Worm (Caenorhabditis elegans) whole organism, L2 larva: ENCODE data around the gene fbxc-14.
"Not testable (repeated sequence)": the region's sequence is repeated elsewhere in the genome, so short reads cannot be mapped to it uniquely, and the experiment has no call there.

Source experiments
- F13H6.1 ChIP-seq: sonication (generic microtip); optimal IDR thresholded peaks from 2 replicates; lab custom pipeline; 2016; ENCODE audit warnings: missing genetic modification characterization, missing compliant biosample characterization
- R02D3.7 ChIP-seq: fragments of 150-350 bp; optimal IDR thresholded peaks from 2 replicates; lab custom pipeline; 2014; ENCODE audit warnings: missing biosample characterization, missing genetic modification characterization
- Y55F3AM.14 ChIP-seq: fragments of 200-800 bp; sonication (Bioruptor generic); optimal IDR thresholded peaks from 2 replicates; lab custom pipeline; 2018; ENCODE audit warnings: mild to moderate bottlenecking, missing genetic modification characterization, missing compliant biosample characterization
- ZK546.5 ChIP-seq: sonication (generic microtip); optimal IDR thresholded peaks from 2 replicates; lab custom pipeline; 2017; ENCODE audit warnings: missing biosample characterization, missing genetic modification characterization
- aly-2 ChIP-seq: fragments of 150-350 bp; optimal IDR thresholded peaks from 2 replicates; lab custom pipeline; 2014; ENCODE audit warnings: missing biosample characterization, missing genetic modification characterization
- ama-1 ChIP-seq: fragments of 150-350 bp; optimal IDR thresholded peaks from 2 replicates; lab custom pipeline; 2018; ENCODE audit warnings: inconsistent platforms
- blmp-1 ChIP-seq: sonication (generic microtip); optimal IDR thresholded peaks from 2 replicates; lab custom pipeline; 2017; ENCODE audit warnings: missing genetic modification characterization, mild to moderate bottlenecking, missing compliant biosample characterization, antibody characterized with exemption, moderate library complexity; ENCODE audit not compliant: insufficient read depth
- ceh-16 ChIP-seq: fragments of 150-350 bp; optimal IDR thresholded peaks from 2 replicates; lab custom pipeline; 2014; ENCODE audit warnings: missing biosample characterization, missing genetic modification characterization
- ceh-82 ChIP-seq: fragments of 150-350 bp; optimal IDR thresholded peaks from 2 replicates; lab custom pipeline; 2014; ENCODE audit warnings: missing biosample characterization, missing genetic modification characterization
- dmd-4 ChIP-seq: sonication (generic microtip); optimal IDR thresholded peaks from 2 replicates; lab custom pipeline; 2017; ENCODE audit warnings: missing biosample characterization, missing genetic modification characterization
- egl-27 ChIP-seq: sonication (generic microtip); optimal IDR thresholded peaks from 3 replicates; lab custom pipeline; 2017; ENCODE audit warnings: missing biosample characterization, missing genetic modification reagents, missing genetic modification characterization
- elt-1 ChIP-seq: fragments of 150-350 bp; optimal IDR thresholded peaks from 2 replicates; lab custom pipeline; 2014; ENCODE audit warnings: missing biosample characterization, missing genetic modification characterization
- elt-3 ChIP-seq: sonication (generic microtip); optimal IDR thresholded peaks from 2 replicates; lab custom pipeline; 2017; ENCODE audit warnings: missing biosample characterization, missing genetic modification characterization
- gmeb-1 ChIP-seq: fragments of 150-350 bp; optimal IDR thresholded peaks from 2 replicates; lab custom pipeline; 2014; ENCODE audit warnings: missing biosample characterization, missing genetic modification characterization
- lin-11 ChIP-seq: fragments of 150-350 bp; sonication (generic microtip); optimal IDR thresholded peaks from 2 replicates; lab custom pipeline; 2014; ENCODE audit warnings: missing biosample characterization, missing genetic modification characterization, inconsistent platforms, mixed read lengths
- lin-39 ChIP-seq: fragments of 150-350 bp; optimal IDR thresholded peaks from 2 replicates; lab custom pipeline; 2014; ENCODE audit warnings: missing biosample characterization, missing genetic modification reagents, missing genetic modification characterization
- lsy-2 ChIP-seq, 2 experiments: fragments of 150-350 bp in 1 of 2; sonication (generic microtip) in 1 of 2; optimal IDR thresholded peaks; 2 replicates each; lab custom pipeline; 2014 to 2017; ENCODE audit warnings: missing biosample characterization in 2 of 2, missing genetic modification characterization in 2 of 2
- mbf-1 ChIP-seq: sonication (generic microtip); optimal IDR thresholded peaks from 2 replicates; lab custom pipeline; 2017; ENCODE audit warnings: missing biosample characterization, missing genetic modification characterization
- nhr-10 ChIP-seq: sonication (generic microtip); optimal IDR thresholded peaks from 2 replicates; lab custom pipeline; 2017; ENCODE audit warnings: missing biosample characterization, missing genetic modification characterization
- nhr-11 ChIP-seq: fragments of 150-350 bp; optimal IDR thresholded peaks from 2 replicates; lab custom pipeline; 2014; ENCODE audit warnings: missing biosample characterization, missing genetic modification characterization
- nhr-12 ChIP-seq: fragments of 150-350 bp; optimal IDR thresholded peaks from 2 replicates; lab custom pipeline; 2014; ENCODE audit warnings: missing biosample characterization, missing genetic modification characterization
- nhr-21 ChIP-seq: fragments of 150-350 bp; optimal IDR thresholded peaks from 2 replicates; lab custom pipeline; 2014; ENCODE audit warnings: missing biosample characterization, missing genetic modification characterization
- nhr-237 ChIP-seq: fragments of 150-350 bp; optimal IDR thresholded peaks from 2 replicates; lab custom pipeline; 2014; ENCODE audit warnings: missing biosample characterization, missing genetic modification characterization
- nhr-25 ChIP-seq: fragments of 150-350 bp; sonication (generic microtip); optimal IDR thresholded peaks from 3 replicates; lab custom pipeline; 2014; ENCODE audit warnings: missing biosample characterization, missing genetic modification characterization
- nhr-77 ChIP-seq: fragments of 150-350 bp; optimal IDR thresholded peaks from 2 replicates; lab custom pipeline; 2014; ENCODE audit warnings: missing biosample characterization, missing genetic modification characterization
- sem-4 ChIP-seq: fragments of 150-350 bp; optimal IDR thresholded peaks from 2 replicates; lab custom pipeline; 2014; ENCODE audit warnings: missing biosample characterization, missing genetic modification reagents, missing genetic modification characterization
- sma-9 ChIP-seq, 2 experiments: fragments of 150-350 bp in 1 of 2; sonication (generic microtip) in 1 of 2; optimal IDR thresholded peaks; 2 replicates each; lab custom pipeline; 2014 to 2016; ENCODE audit warnings: missing genetic modification characterization in 2 of 2, mild to moderate bottlenecking in 1 of 2, missing biosample characterization in 1 of 2, missing compliant biosample characterization in 1 of 2, missing genetic modification reagents in 1 of 2, moderate library complexity in 1 of 2
- unc-62 ChIP-seq: fragments of 150-350 bp; optimal IDR thresholded peaks from 2 replicates; lab custom pipeline; 2014; ENCODE audit warnings: missing biosample characterization, missing genetic modification reagents, missing genetic modification characterization
- zag-1 ChIP-seq: fragments of 150-350 bp; optimal IDR thresholded peaks from 2 replicates; lab custom pipeline; 2014; ENCODE audit warnings: missing biosample characterization, missing genetic modification characterization

fbxc-14 gene

ce11 chrII:954626-955025, 19.5 kb upstream of the fbxc-14 start, which contains the start of gene fbxc-7:
Gene fbxc-7 (plus strand): TSS chrII:954926.
- TF ChIP-seq R02D3.7, nhr-10, dmd-4 (tag; lab: Kevin White, UChicago): not testable (repeated sequence)

- TF ChIP-seq zag-1 (tag; lab: Kevin White, UChicago) (no peak), gmeb-1 (no peak), nhr-25 (tag; lab: Kevin White, UChicago) (no peak), ceh-82 (tag; lab: Kevin White, UChicago) (no peak), ama-1 (lab: Kevin White, UChicago) (no peak), nhr-237 (tag; lab: Kevin White, UChicago) (no peak), lsy-2 (tag; optimal IDR thresholded peaks at IDR 0.05; lab: Kevin White, UChicago) (no peak), dmd-4 (tag; lab: Kevin White, UChicago) (no peak), elt-1 (tag; lab: Kevin White, UChicago) (no peak), mbf-1 (tag; lab: Kevin White, UChicago) (no peak), unc-62 (GFP tag; lab: Kevin White, UChicago) (no peak), ceh-16 (no peak), sma-9 (GFP tag; optimal IDR thresholded peaks at IDR 0.05; lab: Kevin White, UChicago) (no peak), sma-9 (tag; optimal IDR thresholded peaks at IDR 0.05; lab: Kevin White, UChicago) (no peak), lin-11 (no peak), nhr-77 (tag; lab: Kevin White, UChicago) (no peak), R02D3.7 (tag; lab: Kevin White, UChicago) (no peak), nhr-12 (no peak), Y55F3AM.14 (GFP tag; lab: Kevin White, UChicago) (no peak), egl-27 (no peak), aly-2 (tag; lab: Kevin White, UChicago) (no peak)
These were observed 15.5 kb upstream of the fbxc-14 start, which contains the start of gene sdz-4 for ce11 chrII:958618-959017. Gene sdz-4 (plus strand): TSS chrII:958918.

ce11 chrII:960218-960617, 13.9 kb upstream of the fbxc-14 start, which contains the start of the genes C32B5.18 and C32B5.7:
Gene C32B5.18 (plus strand): TSS chrII:960518.
Gene C32B5.7 (plus strand): TSS chrII:960528.
- no peak for TF ChIP-seq sma-9 (GFP tag; optimal IDR thresholded peaks at IDR 0.05; lab: Kevin White, UChicago)
- TF ChIP-seq sma-9 (tag; optimal IDR thresholded peaks at IDR 0.05; lab: Kevin White, UChicago), result no peak
- TF ChIP-seq ZK546.5 (tag; lab: Kevin White, UChicago), result no peak
- no peak for TF ChIP-seq blmp-1 (tag; lab: Kevin White, UChicago)
- TF ChIP-seq nhr-12, result no peak
- TF ChIP-seq Y55F3AM.14 (GFP tag; lab: Kevin White, UChicago), result no peak
- TF ChIP-seq, all 48 proteins: peak for 0

ce11 chrII:961961-962360, 12.1 kb upstream of the fbxc-14 start, which contains the start of gene C32B5.13:
Gene C32B5.13 (minus strand): TSS chrII:962061.
- TF ChIP-seq zag-1 (tag; lab: Kevin White, UChicago) (no peak), sma-9 (GFP tag; optimal IDR thresholded peaks at IDR 0.05; lab: Kevin White, UChicago) (no peak), sma-9 (tag; optimal IDR thresholded peaks at IDR 0.05; lab: Kevin White, UChicago) (no peak), nhr-77 (tag; lab: Kevin White, UChicago) (no peak), sem-4 (tag; lab: Kevin White, UChicago) (no peak), F13H6.1 (no peak)

ce11 chrII:966962-967361, 7.1 kb upstream of the fbxc-14 start, which contains the start of gene fbxc-18:
Gene fbxc-18 (minus strand): TSS chrII:967062.
- not testable (repeated sequence) for TF ChIP-seq lsy-2 (tag; optimal IDR thresholded peaks at IDR 0.05; lab: Kevin White, UChicago); lin-39 (tag; lab: Kevin White, UChicago); zag-1 (tag; lab: Kevin White, UChicago)

ce11 chrII:968106-968505, 6.0 kb upstream of the fbxc-14 start, which contains the start of gene C32B5.6:
Gene C32B5.6 (plus strand): TSS chrII:968406.
- TF ChIP-seq nhr-11, elt-3, nhr-21 (tag; lab: Kevin White, UChicago): not testable (repeated sequence)
